Fruit fly (Drosophila melanogaster): ENCODE measurements around the gene CG45067.
A peak's percentile ranks its signal among the peaks of the same experiment; 100 is the strongest.

Gene CG45067

DNA sequence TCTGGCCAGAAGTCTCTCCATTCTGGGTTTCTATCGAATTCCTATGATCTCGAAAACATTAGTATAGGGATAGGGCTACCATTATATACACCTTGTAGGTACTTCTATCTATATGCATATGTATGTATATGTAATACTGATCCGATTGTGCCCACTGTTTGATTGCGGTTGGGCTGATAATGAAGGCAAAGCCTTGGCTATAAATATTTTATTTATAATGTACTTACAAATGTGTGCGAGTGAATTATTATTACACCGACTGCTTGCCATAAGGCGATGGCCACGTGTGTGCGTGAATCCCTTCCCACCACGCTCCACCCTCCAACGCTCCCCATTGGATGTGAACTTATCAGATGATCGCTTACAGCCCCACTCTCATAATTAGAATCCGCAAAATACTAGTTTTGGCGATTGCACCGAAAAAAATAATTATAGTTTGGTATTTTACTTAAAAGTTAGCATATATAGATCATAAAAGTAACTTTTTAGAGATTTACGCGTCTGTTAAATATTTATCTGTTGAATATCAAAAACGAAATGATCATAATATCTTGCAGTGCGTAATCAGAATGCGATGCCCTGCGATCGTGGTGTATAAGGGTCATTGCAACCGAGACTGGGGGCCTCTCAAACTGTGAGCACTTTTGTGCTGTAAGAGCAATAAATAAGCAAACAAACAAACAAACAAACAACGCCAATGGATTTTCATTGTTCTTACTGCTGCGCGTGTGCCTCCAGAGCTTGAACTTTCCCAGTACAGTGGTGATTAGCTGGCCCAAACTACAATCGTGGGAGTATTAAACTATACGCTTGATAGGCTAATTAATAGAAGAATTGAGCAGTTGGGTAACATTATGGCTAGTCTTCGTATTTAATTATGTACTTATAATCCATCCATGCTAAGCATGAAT, 33.9 kb downstream of the CG45067 start (continued):
- no peak for TF ChIP-seq nau (GFP tag; optimal IDR thresholded peaks at IDR 0.05)
- TF ChIP-seq CG10979 (tag; optimal IDR thresholded peaks at IDR 0.05), result no peak
- peak; percentile 60; the same call in 1 of the 2 replicates for TF ChIP-seq Rfx (GFP tag; IDR thresholded peaks at IDR 0.05)
- TF ChIP-seq CG12769 (tag; optimal IDR thresholded peaks at IDR 0.05), result no peak
- no peak for TF ChIP-seq Usf (GFP tag; optimal IDR thresholded peaks at IDR 0.05)
- TF ChIP-seq HmgD (GFP tag; optimal IDR thresholded peaks at IDR 0.05), result no peak
- no peak for TF ChIP-seq CG31388 (GFP tag; optimal IDR thresholded peaks at IDR 0.05)
- TF ChIP-seq CG2202 (tag; optimal IDR thresholded peaks at IDR 0.05), result no peak
- no peak for TF ChIP-seq CG17385 (GFP tag; optimal IDR thresholded peaks at IDR 0.05)
- TF ChIP-seq CrebB (tag; optimal IDR thresholded peaks at IDR 0.05), result no peak
- peak; percentile 46; the same call in 2 of the 3 replicates for TF ChIP-seq zfh1 (GFP tag; IDR thresholded peaks at IDR 0.05)
- TF ChIP-seq Xrp1 (GFP tag; IDR thresholded peaks at IDR 0.05), result peak; percentile 42; the same call in 1 of the 2 replicates
- no peak for TF ChIP-seq CG7372 (GFP tag; IDR thresholded peaks at IDR 0.05)
- TF ChIP-seq bab2 (GFP tag; optimal IDR thresholded peaks at IDR 0.05), result peak; percentile 41
- TF ChIP-seq unpg (GFP tag; optimal IDR thresholded peaks at IDR 0.05), result peak; percentile 29
- TF ChIP-seq Taf1 (GFP tag; IDR thresholded peaks at IDR 0.05), result no peak
- no peak for TF ChIP-seq Hmx (GFP tag; optimal IDR thresholded peaks at IDR 0.05)
- TF ChIP-seq sob (GFP tag; IDR thresholded peaks at IDR 0.05), result no peak
- peak; percentile 32 for TF ChIP-seq ATbp (GFP tag; optimal IDR thresholded peaks at IDR 0.05)
- no peak for TF ChIP-seq B-H2 (GFP tag; optimal IDR thresholded peaks at IDR 0.05)
- no peak for TF ChIP-seq Dad (GFP tag; optimal IDR thresholded peaks at IDR 0.05)
- peak; percentile 40 for TF ChIP-seq abd-A (tag; optimal IDR thresholded peaks at IDR 0.05)
- TF ChIP-seq CG11456 (GFP tag; IDR thresholded peaks at IDR 0.05), result no peak
- TF ChIP-seq slp2 (GFP tag; optimal IDR thresholded peaks at IDR 0.05), result no peak
- TF ChIP-seq slou (GFP tag; optimal IDR thresholded peaks at IDR 0.05), result no peak
- TF ChIP-seq CG33213 (GFP tag; optimal IDR thresholded peaks at IDR 0.05), result peak; percentile 16
- TF ChIP-seq MTF-1 (GFP tag; optimal IDR thresholded peaks at IDR 0.05; ENCODE audit: borderline replicate concordance), result peak; percentile 25
- peak; percentile 16; the same call in 2 of the 3 replicates for TF ChIP-seq Aef1 (GFP tag; IDR thresholded peaks at IDR 0.05)
- no peak for TF ChIP-seq danr (GFP tag; IDR thresholded peaks at IDR 0.05)
- no peak for TF ChIP-seq CG18011 (GFP tag; optimal IDR thresholded peaks at IDR 0.05)
- TF ChIP-seq kay (GFP tag; optimal IDR thresholded peaks at IDR 0.05), result no peak
- TF ChIP-seq grn (GFP tag; optimal IDR thresholded peaks at IDR 0.05), result peak; percentile 91
- TF ChIP-seq CG8765 (GFP tag; IDR thresholded peaks at IDR 0.05), result no peak
- peak; percentile 27; the same call in 2 of the 4 replicates for TF ChIP-seq Gug (GFP tag; IDR thresholded peaks at IDR 0.05)
- peak; percentile 21 for TF ChIP-seq Atf3 (GFP tag; optimal IDR thresholded peaks at IDR 0.05)
- peak; percentile 52; the same call in 1 of the 3 replicates for TF ChIP-seq H15 (GFP tag; IDR thresholded peaks at IDR 0.05)
- TF ChIP-seq CG12155 (GFP tag; optimal IDR thresholded peaks at IDR 0.05), result no peak
- TF ChIP-seq row (GFP tag; IDR thresholded peaks at IDR 0.05), result no peak
- TF ChIP-seq CG10543 (GFP tag; optimal IDR thresholded peaks at IDR 0.05), result peak; percentile 80
- TF ChIP-seq CG2712 (tag; optimal IDR thresholded peaks at IDR 0.05), result peak; percentile 18
- TF ChIP-seq otp (GFP tag; IDR thresholded peaks at IDR 0.05), result no peak
- no peak for TF ChIP-seq stwl (tag; optimal IDR thresholded peaks at IDR 0.05)
- TF ChIP-seq CG10366 (GFP tag; IDR thresholded peaks at IDR 0.05), result no peak; the same call in 1 of the 2 replicates
- no peak; the same call in 2 of the 3 replicates for TF ChIP-seq CG14050 (GFP tag; IDR thresholded peaks at IDR 0.05)
- TF ChIP-seq GATAe (GFP tag; conservative IDR thresholded peaks at IDR 0.05), result peak; percentile 57; the same call in 1 of the 2 replicates
- no peak for TF ChIP-seq seq (GFP tag; IDR thresholded peaks at IDR 0.05)
- no peak for TF ChIP-seq aop (GFP tag; IDR thresholded peaks at IDR 0.05)
- TF ChIP-seq CG12391 (tag; optimal IDR thresholded peaks at IDR 0.05), result no peak
- peak; percentile 59 for TF ChIP-seq Drgx (GFP tag; IDR thresholded peaks at IDR 0.05)
- no peak for TF ChIP-seq CG16813 (GFP tag; IDR thresholded peaks at IDR 0.05; ENCODE audit: partially characterized antibody)

All from whole organism, embryonic.